Fruit fly (Drosophila melanogaster): ENCODE results near the gene CG3156.
A peak's percentile ranks its signal among the peaks of the same experiment; 100 is the strongest.

CG3156 gene

DNA sequence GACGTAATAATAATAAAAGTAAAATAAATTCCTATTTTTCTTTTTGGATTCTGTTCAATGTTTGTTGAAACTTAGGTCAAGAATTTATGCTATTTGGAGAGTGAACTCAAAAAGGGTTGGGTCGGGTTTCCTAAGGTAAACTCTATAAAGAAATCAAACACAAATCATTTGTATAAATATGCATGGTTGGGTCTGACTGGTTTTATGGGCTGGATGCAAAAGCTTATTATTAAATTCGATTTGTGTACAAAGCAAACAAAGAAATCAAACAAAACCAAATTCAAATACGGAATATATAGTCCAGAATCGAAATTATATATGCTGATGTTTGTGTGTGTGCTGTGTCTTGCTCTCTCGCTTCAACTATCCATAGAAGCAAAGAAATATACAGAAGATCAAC, 28.0 kb downstream of the CG3156 start (continued):
- TF ChIP-seq nerfin-2 (GFP tag; IDR thresholded peaks at IDR 0.05; ENCODE audit: partially characterized antibody), result no peak
- TF ChIP-seq mirr (GFP tag; optimal IDR thresholded peaks at IDR 0.05), result peak; percentile 21
- no peak for TF ChIP-seq pnt (GFP tag; optimal IDR thresholded peaks at IDR 0.05)
- TF ChIP-seq schlank (tag; optimal IDR thresholded peaks at IDR 0.05), result peak; percentile 18
- no peak for TF ChIP-seq ap (GFP tag; IDR thresholded peaks at IDR 0.05)
- no peak for TF ChIP-seq Adf1 (GFP tag; IDR thresholded peaks at IDR 0.05)
- TF ChIP-seq bsh (GFP tag; optimal IDR thresholded peaks at IDR 0.05), result peak in 1 of 2 experiments; percentile 35
- TF ChIP-seq crc (GFP tag; optimal IDR thresholded peaks at IDR 0.05), result no peak
- peak; percentile 66 for TF ChIP-seq caup (GFP tag; optimal IDR thresholded peaks at IDR 0.05; ENCODE audit: severe bottlenecking)
- no peak for TF ChIP-seq fd96Cb (tag; optimal IDR thresholded peaks at IDR 0.05)
- no peak for TF ChIP-seq CG10147 (GFP tag; optimal IDR thresholded peaks at IDR 0.05)
- TF ChIP-seq CG6854 (GFP tag; optimal IDR thresholded peaks at IDR 0.05), result peak; percentile 19
- peak; percentile 30 for TF ChIP-seq nau (GFP tag; optimal IDR thresholded peaks at IDR 0.05)
- TF ChIP-seq Eip74EF (GFP tag; optimal IDR thresholded peaks at IDR 0.05), result peak in 1 of 2 experiments; percentile 7
- no peak for TF ChIP-seq Dad (GFP tag; optimal IDR thresholded peaks at IDR 0.05)
- peak; percentile 71 for TF ChIP-seq sens (GFP tag)
- TF ChIP-seq Fer2 (tag; optimal IDR thresholded peaks at IDR 0.05), result no peak
- TF ChIP-seq CG18764 (GFP tag; optimal IDR thresholded peaks at IDR 0.05), result no peak
- no peak for TF ChIP-seq wdn (GFP tag; IDR thresholded peaks at IDR 0.05)
- TF ChIP-seq Fer3 (tag; optimal IDR thresholded peaks at IDR 0.05), result peak; percentile 45
- peak; percentile 16 for TF ChIP-seq unpg (GFP tag; optimal IDR thresholded peaks at IDR 0.05)
- TF ChIP-seq CG32772 (GFP tag; IDR thresholded peaks at IDR 0.05), result no peak

DNA sequence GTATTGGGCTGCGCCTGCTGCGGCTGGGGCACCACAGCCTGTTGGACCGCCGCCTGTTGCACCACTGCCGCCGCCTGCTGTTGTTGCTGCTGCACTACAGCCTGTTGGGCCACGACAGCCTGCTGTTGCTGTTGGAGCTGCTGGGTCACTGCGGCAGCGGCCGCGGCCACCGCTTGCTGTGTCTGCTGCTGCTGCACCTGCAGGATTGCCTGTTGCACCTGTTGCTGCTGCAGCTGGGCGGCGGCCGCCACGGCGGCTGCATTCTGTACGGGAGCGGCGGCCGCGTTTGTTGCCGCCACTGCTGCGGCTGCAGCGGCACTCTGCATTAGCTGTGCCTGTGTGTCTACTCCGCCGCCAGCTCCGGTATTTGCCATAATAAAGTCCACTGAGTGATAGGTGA, 31.2 kb downstream of the CG3156 start:
- TF ChIP-seq CG11398 (GFP tag; optimal IDR thresholded peaks at IDR 0.05), result no peak
- no peak for TF ChIP-seq CG12236 (GFP tag; optimal IDR thresholded peaks at IDR 0.05)
- no peak for TF ChIP-seq Hmx (GFP tag; optimal IDR thresholded peaks at IDR 0.05)
- no peak for TF ChIP-seq Ssrp (tag; optimal IDR thresholded peaks at IDR 0.05)
- TF ChIP-seq ssp (GFP tag; IDR thresholded peaks at IDR 0.05), result no peak
- TF ChIP-seq D19B (GFP tag; optimal IDR thresholded peaks at IDR 0.05), result no peak
- TF ChIP-seq cas (GFP tag; IDR thresholded peaks at IDR 0.05), result 0 out of 2 replicates have a peak, but pooled peaks have one; percentile 17
- TF ChIP-seq CG30020 (tag; optimal IDR thresholded peaks at IDR 0.05), result no peak
- no peak for TF ChIP-seq ERR (GFP tag; optimal IDR thresholded peaks at IDR 0.05)
- TF ChIP-seq yki (optimal IDR thresholded peaks at IDR 0.05), result no peak
- TF ChIP-seq ac (GFP tag; optimal IDR thresholded peaks at IDR 0.05), result peak; percentile 55
- TF ChIP-seq CoRest (tag; optimal IDR thresholded peaks at IDR 0.05), result no peak
- no peak for TF ChIP-seq Eip74EF (GFP tag; optimal IDR thresholded peaks at IDR 0.05)
- no peak for TF ChIP-seq Neu2 (GFP tag; optimal IDR thresholded peaks at IDR 0.05; ENCODE audit: borderline replicate concordance)
- TF ChIP-seq lmd (GFP tag; IDR thresholded peaks at IDR 0.05), result no peak
- TF ChIP-seq CG17829 (tag; optimal IDR thresholded peaks at IDR 0.05), result no peak
- no peak for TF ChIP-seq oc (tag; optimal IDR thresholded peaks at IDR 0.05)
- TF ChIP-seq CG7357 (GFP tag; IDR thresholded peaks at IDR 0.05), result no peak
- TF ChIP-seq Ets65A (GFP tag), result peak; percentile 77

Data from whole organism, embryonic.